Fruit fly (Drosophila melanogaster) Kc167 (cell line): ENCODE results near the gene CG5050.

Experiments used
- insv ChIP-seq: fragments of >200 bp; optimal IDR thresholded peaks from 3 replicates; lab custom pipeline; 2018; ENCODE audit warnings: missing external identifiers
- ttk ChIP-seq: sonication (Bioruptor generic); optimal IDR thresholded peaks from 2 replicates; lab custom pipeline; 2017; ENCODE audit warnings: missing external identifiers

DNA sequence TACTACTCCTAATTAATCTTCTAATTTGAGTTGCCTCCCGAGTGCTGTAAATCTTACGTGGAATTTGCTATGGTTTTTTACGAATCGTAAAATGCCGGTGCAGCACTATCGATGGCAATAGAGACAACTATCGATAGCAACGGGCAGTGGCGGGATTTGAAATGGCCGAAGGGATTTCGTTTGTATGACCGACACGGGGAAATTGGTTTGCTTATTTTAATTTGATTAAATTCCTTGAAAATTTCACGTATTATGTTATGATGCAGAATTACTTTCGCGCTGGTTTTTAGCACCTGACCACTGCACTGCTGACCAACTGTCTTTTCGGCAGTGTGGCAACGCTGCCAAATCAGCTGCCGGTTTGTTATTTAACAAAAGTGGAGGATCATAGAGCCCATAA lies 31.4 kb downstream of the CG5050 start, which contains the start of the genes GCS2beta and CG5131:
- TF ChIP-seq insv (lab: Kevin White, UChicago) (no peak), ttk (lab: Kevin White, UChicago) (no peak)
